Worm (Caenorhabditis elegans) whole organism, late embryonic: ENCODE data around the gene F55C9.11.

Experiments
- K02D7.2 ChIP-seq: sonication (generic microtip); optimal IDR thresholded peaks from 2 replicates; lab custom pipeline; 2017; ENCODE audit warnings: mild to moderate bottlenecking, missing genetic modification characterization, missing compliant biosample characterization
- ceh-18 ChIP-seq: sonication (generic microtip); optimal IDR thresholded peaks from 2 replicates; lab custom pipeline; 2016; ENCODE audit warnings: missing genetic modification characterization, missing compliant biosample characterization
- ceh-31 ChIP-seq: sonication (generic microtip); optimal IDR thresholded peaks from 2 replicates; lab custom pipeline; 2016; ENCODE audit warnings: missing genetic modification characterization, missing compliant biosample characterization
- dve-1 ChIP-seq: sonication (generic microtip); optimal IDR thresholded peaks from 2 replicates; lab custom pipeline; 2017; ENCODE audit warnings: antibody characterized with exemption, mild to moderate bottlenecking, missing genetic modification characterization, missing compliant biosample characterization
- elt-4 ChIP-seq: sonication (generic microtip); optimal IDR thresholded peaks from 2 replicates; lab custom pipeline; 2016; ENCODE audit warnings: missing genetic modification characterization, missing compliant biosample characterization
- eyg-1 ChIP-seq: sonication (generic microtip); optimal IDR thresholded peaks from 2 replicates; lab custom pipeline; 2016; ENCODE audit warnings: missing genotype, missing genetic modification characterization, missing compliant biosample characterization
- pax-1 ChIP-seq: fragments of 150-350 bp; optimal IDR thresholded peaks from 2 replicates; lab custom pipeline; 2014; ENCODE audit warnings: missing biosample characterization, missing genetic modification characterization
- pros-1 ChIP-seq: fragments of 150-350 bp; optimal IDR thresholded peaks from 2 replicates; lab custom pipeline; 2014; ENCODE audit warnings: missing biosample characterization, missing genetic modification reagents, missing genetic modification characterization
- ref-2 ChIP-seq: sonication (generic microtip); optimal IDR thresholded peaks from 2 replicates; lab custom pipeline; 2016; ENCODE audit warnings: missing genetic modification characterization, missing compliant biosample characterization

F55C9.11 gene

ce11 chrV:19259403-19259802 is 50.1 kb downstream of the F55C9.11 start:
- TF ChIP-seq ceh-31 (tag; lab: Kevin White, UChicago) (no peak), elt-4 (tag; lab: Kevin White, UChicago) (no peak), pax-1 (tag; lab: Kevin White, UChicago) (no peak)

- TF ChIP-seq ref-2 = no peak
- no peak for TF ChIP-seq K02D7.2 (tag; lab: Kevin White, UChicago)
- no peak for TF ChIP-seq pros-1
- TF ChIP-seq eyg-1 (tag; lab: Kevin White, UChicago) = no peak
- no peak for TF ChIP-seq dve-1 (tag; lab: Kevin White, UChicago)
- TF ChIP-seq ceh-31 (tag; lab: Kevin White, UChicago) = no peak
- TF ChIP-seq ceh-18 (tag; lab: Kevin White, UChicago) = no peak
Measured at ce11 chrV:19257653-19258052, 51.8 kb downstream of the F55C9.11 start, which contains the start of gene F21D9.3. F21D9.3 (minus strand) TSS chrV:19257753.
